Worm (Caenorhabditis elegans) whole organism, L1 larva: ENCODE data around the gene F20E11.18.

ENCODE experiments used
- fos-1 ChIP-seq: fragments of 150-350 bp; optimal IDR thresholded peaks from 2 replicates; lab custom pipeline; 2014; ENCODE audit warnings: missing biosample characterization, missing genetic modification characterization
- jun-1 ChIP-seq: fragments of 150-350 bp; optimal IDR thresholded peaks from 2 replicates; lab custom pipeline; 2014; ENCODE audit warnings: missing biosample characterization, missing genetic modification reagents, missing genetic modification characterization
- lin-39 ChIP-seq: fragments of 150-350 bp; optimal IDR thresholded peaks from 2 replicates; lab custom pipeline; 2014; ENCODE audit warnings: missing biosample characterization, missing genetic modification reagents, missing genetic modification characterization
- nhr-47 ChIP-seq: sonication (generic microtip); optimal IDR thresholded peaks from 2 replicates; lab custom pipeline; 2016; ENCODE audit warnings: mild to moderate bottlenecking, missing genetic modification characterization, moderate library complexity, missing compliant biosample characterization

- no peak for TF ChIP-seq nhr-47 (tag; lab: Kevin White, UChicago)
- no peak for TF ChIP-seq fos-1 (tag; lab: Kevin White, UChicago)
- no peak for TF ChIP-seq jun-1 (tag; lab: Kevin White, UChicago)
- TF ChIP-seq lin-39 (tag; lab: Kevin White, UChicago) = no peak
These were observed 5.5 kb downstream of the F20E11.18 start, which contains the start of gene srbc-27 for ce11 chrV:17430903-17431302.
